Worm (Caenorhabditis elegans) whole organism, dauer: ENCODE results near the gene got-2.2.

Experiments used
- unc-62 ChIP-seq: sonication (generic microtip); optimal IDR thresholded peaks from 2 replicates; lab custom pipeline; 2017; ENCODE audit warnings: missing biosample characterization, missing genetic modification reagents, missing genetic modification characterization

Gene got-2.2

DNA sequence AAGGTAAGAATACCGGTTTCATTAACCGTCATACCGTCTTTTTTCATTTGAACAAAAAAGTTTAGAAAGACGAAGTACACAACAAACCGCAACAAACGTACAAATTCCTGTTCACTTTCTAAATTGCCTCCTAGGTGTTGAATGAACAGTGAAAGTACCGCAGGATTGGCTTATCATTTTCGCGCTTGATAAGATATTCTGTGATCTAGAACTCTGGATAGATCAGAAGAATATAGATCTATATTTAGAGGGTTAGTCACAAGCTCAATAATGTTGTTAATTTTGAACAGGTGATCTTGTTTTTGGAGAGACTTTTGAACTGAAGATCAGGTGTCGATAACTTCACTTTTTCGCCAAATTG lies 13.9 kb downstream of the got-2.2 start:
- TF ChIP-seq unc-62 = no peak

DNA sequence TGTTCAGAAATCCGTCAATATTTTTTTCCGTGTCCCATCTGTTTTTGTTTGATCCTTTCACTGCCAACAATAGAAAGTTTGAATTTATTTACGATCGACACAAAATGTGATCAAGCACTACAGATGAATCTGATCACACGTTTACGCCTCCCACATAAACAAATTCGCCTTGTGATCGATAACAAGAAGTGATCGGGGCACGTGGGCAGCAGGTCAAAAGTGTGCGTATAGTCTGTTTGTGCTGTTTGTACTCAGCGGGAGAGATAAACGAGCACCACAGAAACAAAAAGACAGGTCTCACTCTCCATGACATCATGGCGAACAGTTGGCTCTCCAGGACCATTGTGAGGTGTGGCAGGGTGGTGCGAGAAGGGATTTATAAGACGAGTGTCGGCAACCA lies 14.8 kb downstream of the got-2.2 start:
- TF ChIP-seq unc-62 = no peak

DNA sequence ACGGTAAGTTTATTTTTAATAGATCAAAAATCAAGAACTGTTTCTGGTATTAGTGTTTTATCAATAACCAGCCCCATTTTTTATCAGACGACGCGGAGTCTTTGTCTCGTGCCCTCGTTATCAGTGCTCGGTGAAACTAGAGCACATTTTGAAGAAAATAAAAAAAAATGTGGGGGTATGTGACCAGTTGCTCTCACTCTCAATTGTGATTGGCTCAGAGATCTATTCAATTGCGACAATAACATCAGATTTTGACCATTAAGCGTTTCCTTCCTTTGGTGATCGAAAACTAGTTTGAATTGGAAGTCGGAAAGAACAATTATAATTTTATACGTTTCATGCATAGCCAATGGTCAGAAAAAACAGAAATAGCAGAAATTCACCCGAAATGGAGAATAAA lies 15.6 kb downstream of the got-2.2 start:
- no peak for TF ChIP-seq unc-62

DNA sequence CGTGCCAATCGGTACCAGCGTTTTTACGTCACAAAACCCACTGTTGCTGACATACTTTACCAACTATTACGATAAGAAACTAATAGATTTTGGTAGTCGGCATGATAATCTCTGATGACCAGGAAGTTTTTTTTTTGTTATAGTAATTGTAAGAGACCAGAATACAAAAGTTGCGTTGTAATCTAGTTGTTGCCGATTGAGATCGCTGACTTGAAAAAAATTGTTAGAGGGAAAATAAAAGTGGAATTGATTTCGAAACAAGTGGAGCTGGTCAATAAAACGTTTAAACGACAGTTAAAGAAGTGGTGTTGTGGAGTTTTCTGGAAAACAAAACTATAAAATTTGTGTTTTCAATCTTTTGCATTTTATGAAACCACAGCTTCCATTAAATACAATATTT lies 16.2 kb downstream of the got-2.2 start:
- TF ChIP-seq unc-62 = no peak

DNA sequence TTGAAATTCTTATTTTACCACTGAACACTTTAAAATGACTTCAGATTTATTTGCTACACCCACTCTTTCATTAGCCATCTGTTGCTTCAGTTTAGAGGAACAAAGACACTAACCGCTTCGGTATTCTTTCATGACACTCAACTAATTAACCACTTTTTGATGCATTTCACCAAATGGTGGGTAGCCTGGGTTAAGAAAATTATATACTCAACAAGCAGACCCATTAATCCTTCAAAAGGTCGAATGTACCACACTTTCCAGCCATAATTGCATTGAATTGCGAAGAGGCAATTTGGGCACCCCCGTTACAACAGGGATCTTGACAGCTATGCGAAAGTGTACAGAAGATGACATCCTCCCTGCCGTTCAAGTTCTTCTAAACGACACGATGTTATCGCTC lies 17.6 kb downstream of the got-2.2 start:
- no peak for TF ChIP-seq unc-62

DNA sequence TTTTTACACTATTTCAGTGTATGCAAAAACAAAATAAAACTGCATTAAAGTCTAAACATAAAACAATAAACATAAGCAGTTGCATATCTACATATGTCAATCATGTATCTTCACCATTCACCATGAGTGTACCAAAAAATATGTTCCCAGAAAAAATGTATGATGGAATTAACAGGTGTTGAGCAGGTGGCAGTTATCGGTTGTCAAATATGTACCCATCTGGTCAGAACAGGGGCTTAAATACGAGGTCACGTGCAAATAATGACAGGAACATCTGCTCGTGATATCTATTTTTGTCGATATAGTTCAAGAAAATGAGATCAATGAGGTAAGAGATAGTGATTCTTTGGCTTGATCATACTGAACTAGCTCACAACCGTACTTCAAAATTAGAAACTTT lies 18.3 kb downstream of the got-2.2 start:
- TF ChIP-seq unc-62 = no peak

DNA sequence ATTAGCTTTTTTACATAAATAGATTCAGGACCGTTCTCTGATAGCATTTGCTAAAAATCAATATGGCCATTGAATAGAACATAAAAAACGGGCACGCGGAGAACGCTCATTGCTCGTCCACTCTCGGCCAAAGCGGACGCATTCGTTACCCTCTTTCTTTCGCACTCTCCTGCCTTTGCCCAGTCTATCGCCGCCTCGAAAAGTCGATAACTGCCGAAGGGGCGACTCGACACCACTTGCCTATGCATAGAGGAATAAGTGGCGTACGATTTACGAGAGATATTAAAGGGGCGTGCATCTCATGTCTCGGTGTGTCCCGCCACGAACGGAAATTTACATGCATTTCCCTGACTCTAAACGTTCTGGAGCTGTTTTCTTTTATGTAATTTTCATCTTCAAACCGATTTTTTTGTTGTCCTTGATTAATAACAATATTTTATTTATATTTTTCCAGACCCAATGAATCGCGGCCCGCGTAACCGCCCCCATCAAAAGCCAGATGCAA lies 22.5 kb downstream of the got-2.2 start, which contains the start of gene W05H9.4:
W05H9.4 (plus strand) TSS at position 455 of the 505 bp plus-strand sequence.
- TF ChIP-seq unc-62 = no peak

DNA sequence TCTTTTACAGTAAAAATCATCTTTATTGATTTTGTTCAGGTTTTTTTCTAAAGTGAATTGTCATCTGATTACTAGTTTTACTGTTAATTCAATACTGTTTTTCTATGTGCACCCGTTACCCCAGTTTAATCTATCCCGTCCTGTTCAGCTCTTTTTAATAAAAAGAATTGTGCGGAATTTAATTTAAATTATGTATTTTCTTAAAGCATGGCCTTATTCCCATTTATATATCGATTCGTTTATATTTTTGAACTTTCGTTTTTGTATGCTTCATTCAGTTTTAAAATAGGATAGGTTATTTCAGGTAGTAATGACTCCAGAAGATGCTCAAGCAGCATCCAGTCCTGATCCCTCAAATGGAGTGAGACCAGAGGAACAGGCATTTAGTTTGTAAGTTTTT lies 26.0 kb downstream of the got-2.2 start, which contains the start of gene W05H9.2:
W05H9.2 (plus strand) TSS at position 301 of the 400 bp plus-strand sequence.
- TF ChIP-seq unc-62 = no peak

DNA sequence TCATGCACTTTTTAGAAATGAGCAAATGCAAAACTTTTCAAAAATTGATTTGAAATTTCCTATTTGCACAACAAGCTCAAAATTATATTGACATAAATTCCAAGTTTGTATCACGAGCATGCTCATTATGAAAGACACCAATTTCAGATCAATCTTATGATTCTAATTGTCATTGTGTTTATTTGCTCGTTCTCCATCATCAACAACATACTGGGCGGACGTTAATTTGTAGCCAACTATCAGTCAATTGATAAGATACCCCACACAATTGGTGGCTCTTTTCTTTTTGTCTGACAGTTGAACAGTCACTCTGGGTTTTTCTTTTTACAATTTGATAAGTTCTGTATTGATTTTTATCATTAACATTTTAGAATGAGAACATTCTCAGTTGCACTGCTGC lies 30.9 kb downstream of the got-2.2 start, which contains the start of gene lro-1:
lro-1 (plus strand) TSS at position 372 of the 400 bp plus-strand sequence.
- no peak for TF ChIP-seq unc-62

DNA sequence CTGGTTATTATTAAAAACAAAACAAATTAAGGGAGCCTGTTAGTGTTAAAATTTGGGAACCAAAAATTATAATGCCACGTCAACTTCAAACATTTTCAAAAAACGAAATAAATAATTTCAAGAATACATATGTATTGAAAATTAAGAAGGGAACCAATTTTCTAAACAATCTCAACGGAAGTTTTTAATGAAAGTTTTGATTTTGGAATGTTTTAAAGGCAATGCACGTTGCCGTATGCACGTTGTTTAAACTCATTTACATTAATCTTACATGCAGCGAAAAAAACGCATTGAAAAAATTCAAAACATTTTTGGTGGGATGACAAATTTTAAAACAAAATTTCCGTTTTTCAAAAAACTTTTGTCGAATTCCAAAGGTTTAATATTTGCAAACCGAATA lies 33.0 kb downstream of the got-2.2 start:
- TF ChIP-seq unc-62 = no peak

DNA sequence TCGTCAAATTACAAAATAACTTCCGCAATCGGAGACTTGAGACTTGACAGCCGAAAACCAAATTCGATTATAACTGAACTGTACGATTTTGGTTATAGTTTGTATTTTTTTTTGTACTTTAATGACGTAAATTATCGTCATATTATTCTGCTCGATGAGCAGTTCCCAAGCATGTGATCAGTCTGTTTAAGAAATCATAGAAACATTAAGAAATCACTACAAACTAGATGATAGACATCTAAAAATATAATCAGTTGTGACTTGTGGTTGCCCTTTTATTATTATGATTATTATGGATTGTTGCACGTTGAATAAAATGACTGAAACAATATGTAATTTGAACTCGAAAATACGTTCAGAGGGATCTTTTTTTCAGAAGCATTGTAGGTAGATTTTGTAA lies 33.5 kb downstream of the got-2.2 start:
- no peak for TF ChIP-seq unc-62

DNA sequence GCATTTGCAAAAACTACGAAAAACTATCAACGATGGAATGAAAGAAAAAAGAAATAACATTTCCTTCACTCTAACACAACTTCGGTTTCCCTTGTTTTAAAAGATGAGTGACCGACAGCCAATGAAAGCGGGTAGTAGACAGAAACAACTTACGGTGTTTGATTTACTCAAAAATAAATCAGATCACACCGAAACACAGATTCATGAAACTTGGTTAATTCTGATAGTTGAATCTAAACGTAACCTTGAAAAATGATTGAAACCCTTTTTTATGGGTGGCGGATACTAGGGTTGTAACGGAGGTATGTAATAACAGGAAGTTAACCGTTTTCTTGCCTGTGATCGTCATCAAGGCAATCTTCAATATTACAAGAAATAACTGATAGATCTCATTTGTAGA lies 34.6 kb downstream of the got-2.2 start:
- no peak for TF ChIP-seq unc-62

DNA sequence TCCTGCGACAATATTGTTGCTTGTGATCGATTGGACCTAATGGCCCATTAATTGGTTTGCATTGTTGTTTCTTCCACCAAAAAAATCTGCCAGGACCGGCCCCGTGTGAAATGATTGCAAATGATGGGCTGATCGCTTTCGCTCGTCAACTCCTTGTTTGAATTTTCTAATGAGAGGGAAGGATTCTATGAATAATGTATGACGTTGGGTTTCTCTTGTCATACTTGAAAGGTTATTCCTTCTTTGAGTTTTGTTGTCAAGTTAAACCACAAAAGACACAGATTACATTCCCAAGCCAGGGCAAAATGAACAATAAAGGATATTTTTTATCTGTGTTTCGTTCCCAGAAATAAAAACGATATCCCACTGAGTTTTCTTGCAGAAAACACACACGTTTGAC lies 35.9 kb downstream of the got-2.2 start:
- TF ChIP-seq unc-62 = no peak

DNA sequence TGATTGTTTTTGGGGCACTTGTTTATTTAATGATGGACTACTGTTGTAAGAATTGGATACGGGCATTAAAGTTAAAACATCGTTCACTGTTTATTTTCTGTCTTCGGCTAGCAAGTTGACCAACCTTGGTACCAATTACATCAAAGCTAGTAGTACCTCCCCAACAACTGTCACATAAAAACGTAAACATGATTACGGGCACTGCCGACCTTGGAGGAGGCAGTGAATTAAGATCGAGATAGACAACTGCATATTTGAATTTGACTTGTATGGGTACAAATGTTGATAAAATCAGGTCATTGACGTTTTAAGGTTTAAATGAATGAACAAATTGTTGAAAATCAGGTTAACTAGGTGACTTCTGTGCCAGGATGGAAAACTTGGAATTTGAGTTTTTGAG lies 36.5 kb downstream of the got-2.2 start:
- no peak for TF ChIP-seq unc-62

DNA sequence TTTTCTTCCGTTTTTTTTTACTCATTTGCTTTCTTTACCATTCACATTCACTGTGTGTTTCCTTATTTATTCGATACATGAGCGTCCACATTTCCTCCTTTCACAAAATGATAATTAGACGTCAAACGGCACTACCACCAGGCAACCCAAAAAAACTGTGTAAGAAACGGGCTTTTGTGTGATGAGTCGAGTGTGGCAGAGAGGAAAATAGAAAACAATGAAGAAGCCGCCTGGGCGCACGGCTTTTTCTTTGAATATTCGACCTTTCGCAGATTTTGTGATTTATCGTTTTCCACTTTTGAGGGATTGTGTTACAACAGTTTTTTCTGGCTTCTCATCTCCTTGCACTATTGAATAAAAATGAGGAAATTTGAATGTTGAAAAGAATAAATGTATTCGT lies 37.5 kb downstream of the got-2.2 start:
- no peak for TF ChIP-seq unc-62

DNA sequence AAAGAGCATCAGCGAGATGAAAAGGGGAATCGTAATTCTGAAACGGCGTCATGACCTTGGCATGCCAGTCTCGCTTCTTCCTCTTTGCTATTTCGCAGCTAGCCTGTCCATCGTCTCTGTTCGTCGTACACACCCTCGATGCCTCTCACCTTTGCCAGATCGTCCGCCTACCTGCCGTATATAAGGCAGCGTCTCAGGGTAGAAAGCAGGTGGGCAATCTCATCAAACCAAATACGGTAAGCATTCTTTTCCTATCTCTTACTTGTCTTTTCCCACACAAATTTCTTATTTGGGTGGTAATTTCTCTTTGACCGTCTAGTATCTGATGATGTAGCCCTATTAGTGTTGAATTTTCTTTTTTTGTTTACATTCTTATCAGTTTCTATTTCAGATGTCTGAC lies 38.8 kb downstream of the got-2.2 start, which contains the start of gene col-166:
col-166 (plus strand) TSS at position 392 of the 400 bp plus-strand sequence.
- no peak for TF ChIP-seq unc-62

DNA sequence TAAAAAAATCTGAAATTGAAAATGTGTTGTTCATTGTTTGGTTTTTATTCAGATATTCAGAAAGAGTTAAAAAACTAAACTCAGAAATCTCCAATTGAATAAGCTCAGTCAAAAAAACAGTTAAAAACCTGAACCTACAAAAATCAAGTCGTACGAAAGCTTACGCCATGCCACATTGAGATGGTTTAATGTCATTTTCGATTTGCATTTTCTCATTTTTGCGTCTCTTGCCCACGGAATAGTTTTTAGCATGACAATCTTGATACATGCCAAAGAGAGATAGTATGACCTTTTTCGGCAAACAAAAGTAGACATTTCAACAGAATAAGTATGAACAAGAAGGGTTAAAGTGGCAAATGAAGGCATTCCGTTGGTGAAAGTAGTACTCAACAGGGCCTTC lies 40.2 kb downstream of the got-2.2 start:
- TF ChIP-seq unc-62 = no peak

DNA sequence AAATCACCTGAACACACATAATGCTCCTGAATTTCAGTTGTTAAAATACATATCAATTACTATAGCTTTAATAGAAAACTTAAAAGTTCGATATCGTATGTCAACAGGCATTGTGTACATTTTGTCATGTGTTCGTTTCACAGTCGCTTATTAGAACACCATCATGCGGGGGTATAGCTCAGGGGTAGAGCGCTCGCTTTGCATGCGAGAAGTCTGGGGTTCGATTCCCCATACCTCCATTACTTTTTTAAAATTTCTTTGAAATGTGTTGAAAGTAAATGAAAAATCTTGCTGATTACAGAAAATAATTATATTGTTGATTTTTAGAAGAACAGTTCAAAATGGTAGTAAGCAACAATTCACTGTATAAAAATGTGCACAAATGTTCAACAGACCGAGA lies 45.4 kb downstream of the got-2.2 start:
- TF ChIP-seq unc-62 = no peak

DNA sequence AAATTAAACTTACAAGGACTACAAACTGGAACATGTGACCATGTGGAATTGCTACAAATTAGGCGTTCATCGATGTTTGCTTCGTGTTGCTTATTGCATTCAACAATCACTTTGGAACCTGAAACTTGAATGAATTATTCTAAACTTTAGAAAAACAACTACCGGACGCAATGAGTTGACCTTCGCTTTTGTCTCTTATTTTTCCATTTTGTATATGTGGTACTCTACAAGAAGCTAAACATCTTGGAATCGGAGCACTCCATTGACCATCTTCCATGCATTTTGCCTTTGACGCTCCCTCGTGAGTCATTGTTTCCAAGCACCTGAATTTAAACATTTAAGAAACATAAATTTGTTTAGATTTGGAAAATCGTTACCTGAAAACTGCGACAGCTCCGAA lies 48.3 kb downstream of the got-2.2 start:
- TF ChIP-seq unc-62 = no peak
